Worm (Caenorhabditis elegans): ENCODE data around the gene lec-10.

ce11 chrV:6498441-6498840, 9.5 kb upstream of the lec-10 start:
- TF ChIP-seq T07F8.4 (tag; optimal IDR thresholded peaks at IDR 0.05): no peak
- no peak for TF ChIP-seq lag-1 (GFP tag; IDR thresholded peaks at IDR 0.05)
- no peak for TF ChIP-seq ceh-100 (GFP tag; IDR thresholded peaks at IDR 0.05)
- TF ChIP-seq F49E8.2 (tag; optimal IDR thresholded peaks at IDR 0.05; ENCODE audit: insufficient read depth): no peak
- TF ChIP-seq ets-4 (GFP tag; optimal IDR thresholded peaks at IDR 0.05): no peak
- TF ChIP-seq dpl-1 (GFP tag; optimal IDR thresholded peaks at IDR 0.05): no peak
- TF ChIP-seq ztf-25 (GFP tag; IDR thresholded peaks at IDR 0.05): no peak
- no peak for TF ChIP-seq ekl-4 (GFP tag; IDR thresholded peaks at IDR 0.05)

Measured in whole organism, young adult.